Worm (Caenorhabditis elegans) whole organism, mixed stage, embryonic: ENCODE data around the gene ZK637.14.

Experiments used
- M03D4.4 ChIP-seq: sonication (generic microtip); optimal IDR thresholded peaks from 2 replicates; lab custom pipeline; 2017; ENCODE audit warnings: mild to moderate bottlenecking, missing genetic modification characterization, missing compliant biosample characterization
- bed-3 ChIP-seq: fragments of 200-800 bp; sonication (Bioruptor generic); optimal IDR thresholded peaks from 3 replicates; lab custom pipeline; 2018; ENCODE audit warnings: mild to moderate bottlenecking, missing genetic modification characterization, moderate library complexity, missing compliant biosample characterization
- blmp-1 ChIP-seq: fragments of 150-350 bp; optimal IDR thresholded peaks from 2 replicates; lab custom pipeline; 2014; ENCODE audit warnings: missing biosample characterization, missing genetic modification characterization
- ceh-39 ChIP-seq: fragments of 150-350 bp; optimal IDR thresholded peaks from 2 replicates; lab custom pipeline; 2014; ENCODE audit warnings: missing biosample characterization, missing genetic modification characterization
- ceh-43 ChIP-seq: fragments of 200-800 bp; sonication (Bioruptor generic); optimal IDR thresholded peaks from 2 replicates; lab custom pipeline; 2018; ENCODE audit warnings: mild to moderate bottlenecking, missing genetic modification characterization, moderate library complexity, missing compliant biosample characterization
- ceh-83 ChIP-seq: fragments of 200-800 bp; sonication (Bioruptor generic); optimal IDR thresholded peaks from 2 replicates; lab custom pipeline; 2018; ENCODE audit warnings: mild to moderate bottlenecking, missing genetic modification characterization, missing compliant biosample characterization
- cnd-1 ChIP-seq: fragments of 200-800 bp; sonication (Bioruptor generic); optimal IDR thresholded peaks from 2 replicates; lab custom pipeline; 2018; ENCODE audit warnings: mild to moderate bottlenecking, missing genetic modification characterization, missing compliant biosample characterization
- drap-1 ChIP-seq: fragments of 200-800 bp; sonication (Bioruptor generic); optimal IDR thresholded peaks from 3 replicates; lab custom pipeline; 2018; ENCODE audit warnings: mild to moderate bottlenecking, missing genetic modification characterization, missing compliant biosample characterization
- elt-1 ChIP-seq: sonication (generic microtip); optimal IDR thresholded peaks from 2 replicates; lab custom pipeline; 2017; ENCODE audit warnings: missing genetic modification characterization, mild to moderate bottlenecking, missing compliant biosample characterization, antibody characterized with exemption, moderate library complexity, borderline replicate concordance; ENCODE audit not compliant: insufficient read depth
- elt-3 ChIP-seq: fragments of 150-350 bp; optimal IDR thresholded peaks from 2 replicates; lab custom pipeline; 2014; ENCODE audit warnings: missing biosample characterization, missing genetic modification characterization
- ham-2 ChIP-seq: fragments of 200-800 bp; sonication (Bioruptor generic); optimal IDR thresholded peaks from 2 replicates; lab custom pipeline; 2018; ENCODE audit warnings: mild to moderate bottlenecking, missing genetic modification characterization, missing compliant biosample characterization
- hlh-1 ChIP-seq: fragments of 150-350 bp; optimal IDR thresholded peaks from 2 replicates; lab custom pipeline; 2014; ENCODE audit warnings: missing biosample characterization, missing genetic modification reagents, missing genetic modification characterization
- lin-13 ChIP-seq: fragments of 150-350 bp; optimal IDR thresholded peaks from 2 replicates; lab custom pipeline; 2014; ENCODE audit warnings: missing biosample characterization, missing genetic modification characterization
- lin-32 ChIP-seq: fragments of 200-800 bp; sonication (Bioruptor generic); optimal IDR thresholded peaks from 2 replicates; lab custom pipeline; 2018; ENCODE audit warnings: mild to moderate bottlenecking, missing genetic modification characterization, missing compliant biosample characterization
- lsy-2 ChIP-seq: fragments of 150-350 bp; optimal IDR thresholded peaks from 2 replicates; lab custom pipeline; 2014; ENCODE audit warnings: missing biosample characterization, missing genetic modification characterization
- mab-5 ChIP-seq: fragments of 150-350 bp; optimal IDR thresholded peaks from 2 replicates; lab custom pipeline; 2014; ENCODE audit warnings: missing biosample characterization, missing genetic modification characterization
- mep-1 ChIP-seq: fragments of 150-350 bp; optimal IDR thresholded peaks from 2 replicates; lab custom pipeline; 2017; ENCODE audit warnings: missing biosample characterization, missing genetic modification reagents, missing genetic modification characterization, inconsistent platforms
- mls-2 ChIP-seq: sonication (generic microtip); optimal IDR thresholded peaks from 2 replicates; lab custom pipeline; 2016; ENCODE audit warnings: mild to moderate bottlenecking, missing genetic modification characterization, moderate library complexity, missing compliant biosample characterization
- nhr-2 ChIP-seq: fragments of 150-350 bp; optimal IDR thresholded peaks from 2 replicates; lab custom pipeline; 2014; ENCODE audit warnings: missing biosample characterization, missing genetic modification characterization
- nhr-237 ChIP-seq: fragments of 150-350 bp; optimal IDR thresholded peaks from 2 replicates; lab custom pipeline; 2014; ENCODE audit warnings: missing biosample characterization, missing genetic modification characterization
- nhr-28 ChIP-seq: fragments of 150-350 bp; optimal IDR thresholded peaks from 2 replicates; lab custom pipeline; 2014; ENCODE audit warnings: missing biosample characterization, missing genetic modification characterization
- pha-4 ChIP-seq: fragments of 150-350 bp; optimal IDR thresholded peaks from 2 replicates; lab custom pipeline; 2018; ENCODE audit warnings: missing biosample characterization, missing genetic modification reagents, missing genetic modification characterization
- sem-2 ChIP-seq: fragments of 200-800 bp; sonication (Bioruptor generic); optimal IDR thresholded peaks from 2 replicates; lab custom pipeline; 2018; ENCODE audit warnings: mild to moderate bottlenecking, missing genetic modification characterization, missing compliant biosample characterization
- snpc-4 ChIP-seq: fragments of 150-350 bp; optimal IDR thresholded peaks from 2 replicates; lab custom pipeline; 2014; ENCODE audit warnings: missing biosample characterization, missing genetic modification characterization
- sptf-1 ChIP-seq: sonication (generic microtip); optimal IDR thresholded peaks from 2 replicates; lab custom pipeline; 2017; ENCODE audit warnings: mild to moderate bottlenecking, missing genetic modification characterization, moderate library complexity, missing compliant biosample characterization
- tbx-8 ChIP-seq: fragments of 200-800 bp; sonication (Bioruptor generic); optimal IDR thresholded peaks from 2 replicates; lab custom pipeline; 2018; ENCODE audit warnings: mild to moderate bottlenecking, missing genetic modification characterization, moderate library complexity, missing compliant biosample characterization
- unc-120 ChIP-seq: sonication (generic microtip); optimal IDR thresholded peaks from 2 replicates; lab custom pipeline; 2017; ENCODE audit warnings: missing genetic modification characterization, missing compliant biosample characterization; ENCODE audit not compliant: poor library complexity, severe bottlenecking
- unc-39 ChIP-seq: fragments of 150-350 bp; optimal IDR thresholded peaks from 2 replicates; lab custom pipeline; 2014; ENCODE audit warnings: missing biosample characterization, missing genetic modification characterization
- unc-62 ChIP-seq: fragments of 150-350 bp; optimal IDR thresholded peaks from 2 replicates; lab custom pipeline; 2014; ENCODE audit warnings: missing biosample characterization, missing genetic modification reagents, missing genetic modification characterization
- ztf-11 ChIP-seq: fragments of 150-350 bp; optimal IDR thresholded peaks from 2 replicates; lab custom pipeline; 2014; ENCODE audit warnings: missing biosample characterization, missing genetic modification characterization

The ZK637.14 gene

ce11 chrIII:8919784-8920183 lies 30.8 kb upstream of the ZK637.14 start, which contains the start of gene ZK637.15:
Gene ZK637.15, plus strand, starts transcription at chrIII:8920084.
- TF ChIP-seq lin-32 (no peak), lsy-2 (tag; lab: Kevin White, UChicago) (no peak), unc-120 (tag; lab: Kevin White, UChicago) (no peak), blmp-1 (tag; lab: Kevin White, UChicago) (no peak), nhr-2 (tag; lab: Kevin White, UChicago) (no peak), cnd-1 (tag; lab: Kevin White, UChicago) (no peak), M03D4.4 (no peak), nhr-28 (tag; lab: Kevin White, UChicago) (no peak), unc-39 (no peak), bed-3 (GFP tag; lab: Kevin White, UChicago) (no peak), ceh-43 (GFP tag; lab: Kevin White, UChicago) (no peak), mls-2 (tag; lab: Kevin White, UChicago) (no peak), ham-2 (GFP tag; lab: Kevin White, UChicago) (no peak)

ce11 chrIII:8917879-8918381 lies 29.0 kb upstream of the ZK637.14 start, which contains the start of gene cdc-25.3:
Gene cdc-25.3, minus strand, starts transcription at chrIII:8917929.
- TF ChIP-seq sptf-1 (tag; lab: Kevin White, UChicago) (no peak), mep-1 (tag; lab: Kevin White, UChicago) (no peak), snpc-4 (tag; lab: Kevin White, UChicago) (no peak), elt-3 (tag; lab: Kevin White, UChicago) (no peak), ceh-39 (tag; lab: Kevin White, UChicago) (no peak), unc-62 (no peak), ceh-43 (GFP tag; lab: Kevin White, UChicago) (no peak), nhr-28 (tag; lab: Kevin White, UChicago) (no peak), ztf-11 (no peak)

ce11 chrIII:8913469-8913868 lies 24.5 kb upstream of the ZK637.14 start, which contains the start of gene trxr-2:
Gene trxr-2, plus strand, starts transcription at chrIII:8913769.
- no peak for TF ChIP-seq mls-2 (tag; lab: Kevin White, UChicago)
- no peak for TF ChIP-seq ceh-83 (GFP tag; lab: Kevin White, UChicago)
- no peak for TF ChIP-seq ztf-11
- TF ChIP-seq sem-2: no peak
- no peak for TF ChIP-seq nhr-28 (tag; lab: Kevin White, UChicago)
- TF ChIP-seq sptf-1 (tag; lab: Kevin White, UChicago): no peak
- TF ChIP-seq tbx-8: no peak
- TF ChIP-seq elt-1: no peak
- no peak for TF ChIP-seq unc-62
- TF ChIP-seq mab-5 (tag; lab: Kevin White, UChicago): no peak
- TF ChIP-seq M03D4.4: no peak
- no peak for TF ChIP-seq pha-4
- no peak for TF ChIP-seq blmp-1 (tag; lab: Kevin White, UChicago)
- TF ChIP-seq mep-1 (tag; lab: Kevin White, UChicago): no peak
- no peak for TF ChIP-seq ceh-39 (tag; lab: Kevin White, UChicago)
- no peak for TF ChIP-seq ham-2 (GFP tag; lab: Kevin White, UChicago)
- TF ChIP-seq hlh-1 (tag; lab: Kevin White, UChicago): no peak
- TF ChIP-seq unc-39: no peak
- TF ChIP-seq, all 35 proteins: peak for 0

- no peak for TF ChIP-seq nhr-237
- TF ChIP-seq blmp-1 (tag; lab: Kevin White, UChicago): no peak
- no peak for TF ChIP-seq ceh-83 (GFP tag; lab: Kevin White, UChicago)
- TF ChIP-seq mab-5 (tag; lab: Kevin White, UChicago): no peak
- no peak for TF ChIP-seq mep-1 (tag; lab: Kevin White, UChicago)
- no peak for TF ChIP-seq pha-4
- TF ChIP-seq sem-2: no peak
- TF ChIP-seq ceh-39 (tag; lab: Kevin White, UChicago): no peak
- TF ChIP-seq drap-1 (GFP tag; lab: Kevin White, UChicago): no peak
- TF ChIP-seq lin-13 (tag; lab: Kevin White, UChicago): no peak
Observed at ce11 chrIII:8911598-8912194, 22.7 kb upstream of the ZK637.14 start, which contains the start of gene tpk-1. Gene tpk-1, plus strand, starts transcription at chrIII:8912144.

ce11 chrIII:8910139-8910538 lies 21.2 kb upstream of the ZK637.14 start:
- TF ChIP-seq pha-4 (no peak), unc-62 (no peak), nhr-237 (no peak), bed-3 (GFP tag; lab: Kevin White, UChicago) (no peak)
